Fruit fly (Drosophila melanogaster): ENCODE results near the gene Or22a.

DNA sequence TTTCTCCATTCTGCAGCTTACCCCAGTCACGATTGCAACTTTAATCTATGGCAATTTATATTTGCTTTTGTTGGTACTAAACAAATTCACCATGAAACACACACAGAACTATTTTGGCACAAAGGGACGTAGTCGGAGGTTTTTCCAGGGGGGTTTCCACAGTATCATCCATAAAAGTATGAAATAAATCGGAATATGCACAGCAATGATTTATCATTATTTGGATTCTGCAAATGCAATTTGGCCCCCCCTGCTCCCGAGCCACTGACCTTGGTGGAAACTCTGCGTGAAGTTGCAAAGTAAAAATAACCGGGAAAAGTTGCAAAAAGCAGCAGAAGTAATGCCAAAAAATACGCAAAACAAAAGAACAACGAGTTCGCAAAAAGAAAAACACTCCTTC lies 37.6 kb downstream of the Or22a start:
- no peak for TF ChIP-seq fkh (GFP tag; optimal IDR thresholded peaks at IDR 0.05)
- no peak for TF ChIP-seq acj6 (GFP tag; optimal IDR thresholded peaks at IDR 0.05)
